Fruit fly (Drosophila melanogaster) whole organism, prepupa: ENCODE data around the gene CG6980.
A peak's percentile ranks its signal among the peaks of the same experiment; 100 is the strongest.

ENCODE experiments used
- CG10631 ChIP-seq: fragments of 200-800 bp; sonication (Bioruptor generic); optimal IDR thresholded peaks from 2 replicates; lab custom pipeline; 2016; ENCODE audit warnings: missing biosample characterization, missing genetic modification characterization
- CG10669 ChIP-seq: fragments of 200-800 bp; sonication (Bioruptor generic); optimal IDR thresholded peaks from 3 replicates; lab custom pipeline; 2018; ENCODE audit warnings: missing biosample characterization, mild to moderate bottlenecking, missing genetic modification characterization, moderate library complexity
- CG11294 ChIP-seq: fragments of 200-800 bp; sonication (Bioruptor generic); IDR thresholded peaks from 2 replicates; pipeline ENCODE4 v1.3.6; 2022; ENCODE audit warnings: missing biosample characterization, missing genetic modification characterization
- CG11762 ChIP-seq: fragments of 200-800 bp; sonication (Bioruptor generic); optimal IDR thresholded peaks from 3 replicates; lab custom pipeline; 2016; ENCODE audit warnings: missing biosample characterization, missing genetic modification characterization; ENCODE audit not compliant: insufficient read depth
- CG11902 ChIP-seq: fragments of 200-800 bp; sonication (Bioruptor generic); optimal IDR thresholded peaks from 3 replicates; lab custom pipeline; 2016; ENCODE audit warnings: missing biosample characterization, missing genetic modification characterization
- CG15336 ChIP-seq: fragments of 200-800 bp; sonication (Bioruptor generic); IDR thresholded peaks from 2 replicates; pipeline ENCODE4 v1.3.6; 2022; ENCODE audit warnings: missing biosample characterization, missing genetic modification characterization
- CG1621 ChIP-seq: fragments of 200-800 bp; sonication (Bioruptor generic); optimal IDR thresholded peaks from 3 replicates; lab custom pipeline; 2018; ENCODE audit warnings: missing biosample characterization, mild to moderate bottlenecking, missing genetic modification characterization
- CG16779 ChIP-seq: fragments of 200-800 bp; sonication (Bioruptor generic); optimal IDR thresholded peaks from 3 replicates; lab custom pipeline; 2017; ENCODE audit warnings: missing biosample characterization, mild to moderate bottlenecking, missing genetic modification characterization
- CG31627 ChIP-seq: fragments of 200-800 bp; sonication (Bioruptor generic); optimal IDR thresholded peaks from 3 replicates; lab custom pipeline; 2016; ENCODE audit warnings: missing biosample characterization, missing genetic modification characterization
- CG32006 ChIP-seq: fragments of 200-800 bp; sonication (Bioruptor generic); optimal IDR thresholded peaks from 3 replicates; lab custom pipeline; 2017; ENCODE audit warnings: missing biosample characterization, mild to moderate bottlenecking, missing genetic modification characterization
- CG34406 ChIP-seq: fragments of 200-800 bp; sonication (Bioruptor generic); optimal IDR thresholded peaks from 3 replicates; lab custom pipeline; 2016; ENCODE audit warnings: missing biosample characterization, missing genetic modification characterization
- CG4318 ChIP-seq: fragments of 200-800 bp; sonication (Bioruptor generic); optimal IDR thresholded peaks from 3 replicates; lab custom pipeline; 2017; ENCODE audit warnings: missing biosample characterization, mild to moderate bottlenecking, missing genetic modification characterization
- CG6163 ChIP-seq: fragments of 200-800 bp; sonication (Bioruptor generic); IDR thresholded peaks from 3 replicates; pipeline ENCODE4 v1.3.6; 2022; ENCODE audit warnings: missing biosample characterization, missing genetic modification characterization
- CG6276 ChIP-seq: fragments of 200-800 bp; sonication (Bioruptor generic); optimal IDR thresholded peaks from 2 replicates; lab custom pipeline; 2017; ENCODE audit warnings: missing biosample characterization, mild to moderate bottlenecking, missing genetic modification characterization
- CG6792 ChIP-seq: fragments of 200-800 bp; sonication (Bioruptor generic); optimal IDR thresholded peaks from 3 replicates; lab custom pipeline; 2016; ENCODE audit warnings: missing biosample characterization, missing genetic modification characterization
- CG6854 ChIP-seq: fragments of 200-800 bp; sonication (Bioruptor generic); optimal IDR thresholded peaks from 2 replicates; lab custom pipeline; 2017; ENCODE audit warnings: missing biosample characterization, mild to moderate bottlenecking, missing genetic modification characterization
- CG7368 ChIP-seq: fragments of 200-800 bp; sonication (Bioruptor generic); optimal IDR thresholded peaks from 3 replicates; lab custom pipeline; 2016; ENCODE audit warnings: missing biosample characterization, missing genetic modification characterization
- CG8319 ChIP-seq: fragments of 200-800 bp; sonication (Bioruptor generic); optimal IDR thresholded peaks from 3 replicates; lab custom pipeline; 2016; ENCODE audit warnings: missing biosample characterization, missing genetic modification characterization
- Eip75B ChIP-seq: fragments of 200-800 bp; sonication (Bioruptor generic); optimal IDR thresholded peaks from 3 replicates; lab custom pipeline; 2016; ENCODE audit warnings: missing biosample characterization, missing genetic modification characterization
- Eip78C ChIP-seq: fragments of 200-800 bp; sonication (Bioruptor generic); peaks from one replicate; lab custom pipeline; 2016; ENCODE audit warnings: missing biosample characterization, missing genetic modification characterization
- Ets21C ChIP-seq: fragments of 200-800 bp; sonication (Bioruptor generic); optimal IDR thresholded peaks from 3 replicates; lab custom pipeline; 2016; ENCODE audit warnings: missing biosample characterization, missing genetic modification characterization
- Ets96B ChIP-seq: fragments of 200-800 bp; optimal IDR thresholded peaks from 2 replicates; lab custom pipeline; 2019; ENCODE audit warnings: missing biosample characterization, mild to moderate bottlenecking, missing genetic modification characterization, moderate library complexity
- Gug ChIP-seq: fragments of 200-800 bp; sonication (Bioruptor generic); IDR thresholded peaks from 2 replicates; pipeline ENCODE4 v1.3.6; 2022; ENCODE audit warnings: missing biosample characterization, missing genetic modification characterization
- Hr38 ChIP-seq: sonication (Bioruptor generic); optimal IDR thresholded peaks from 2 replicates; lab custom pipeline; 2016; ENCODE audit warnings: missing biosample characterization, missing genetic modification characterization
- Hr39 ChIP-seq: fragments of 200-800 bp; sonication (Bioruptor generic); optimal IDR thresholded peaks from 2 replicates; lab custom pipeline; 2016; ENCODE audit warnings: missing biosample characterization, missing genetic modification characterization
- Lpt ChIP-seq: fragments of 200-800 bp; sonication (Bioruptor generic); optimal IDR thresholded peaks from 3 replicates; lab custom pipeline; 2016; ENCODE audit warnings: missing biosample characterization, missing genetic modification characterization
- Smox ChIP-seq: fragments of 200-800 bp; sonication (Bioruptor generic); optimal IDR thresholded peaks from 3 replicates; lab custom pipeline; 2016; ENCODE audit warnings: missing biosample characterization, missing genetic modification characterization
- Sox14 ChIP-seq: fragments of 200-800 bp; sonication (Bioruptor generic); optimal IDR thresholded peaks from 3 replicates; lab custom pipeline; 2016; ENCODE audit warnings: missing biosample characterization, missing genetic modification characterization
- Sox15 ChIP-seq: fragments of 200-800 bp; sonication (Bioruptor generic); optimal IDR thresholded peaks from 3 replicates; lab custom pipeline; 2016; ENCODE audit warnings: missing biosample characterization, missing genetic modification characterization
- dac ChIP-seq: fragments of 200-800 bp; sonication (Bioruptor generic); optimal IDR thresholded peaks from 2 replicates; lab custom pipeline; 2017; ENCODE audit warnings: missing biosample characterization, mild to moderate bottlenecking, missing genetic modification characterization
- dsx ChIP-seq: fragments of 200-800 bp; optimal IDR thresholded peaks from 3 replicates; lab custom pipeline; 2019; ENCODE audit warnings: missing biosample characterization, mild to moderate bottlenecking, missing genetic modification characterization, moderate library complexity; ENCODE audit not compliant: poor library complexity, severe bottlenecking
- eg ChIP-seq: fragments of 200-800 bp; sonication (Bioruptor generic); IDR thresholded peaks from 3 replicates; pipeline ENCODE4 v1.3.6; 2022; ENCODE audit warnings: missing biosample characterization, missing genetic modification characterization
- fd59A ChIP-seq: fragments of 200-800 bp; sonication (Bioruptor generic); optimal IDR thresholded peaks from 2 replicates; lab custom pipeline; 2017; ENCODE audit warnings: missing biosample characterization, mild to moderate bottlenecking, missing genetic modification characterization, missing genetic modification reagents
- fd85E ChIP-seq: fragments of 200-800 bp; sonication (Bioruptor generic); optimal IDR thresholded peaks from 3 replicates; lab custom pipeline; 2016; ENCODE audit warnings: missing biosample characterization, missing genetic modification characterization
- fkh ChIP-seq: fragments of 200-800 bp; sonication (Bioruptor generic); optimal IDR thresholded peaks from 3 replicates; lab custom pipeline; 2017; ENCODE audit warnings: missing biosample characterization, mild to moderate bottlenecking, missing genetic modification characterization, moderate library complexity
- pdm3 ChIP-seq: fragments of 200-800 bp; sonication (Bioruptor generic); optimal IDR thresholded peaks from 3 replicates; lab custom pipeline; 2016; ENCODE audit warnings: missing biosample characterization, missing genetic modification characterization
- salr ChIP-seq, 2 experiments: fragments of 200-800 bp; sonication (Bioruptor generic); optimal IDR thresholded peaks; 3 replicates each; lab custom pipeline; 2016 to 2018; ENCODE audit warnings: missing biosample characterization in 2 of 2, missing genetic modification characterization in 2 of 2, mild to moderate bottlenecking in 1 of 2
- spab ChIP-seq: fragments of 200-800 bp; sonication (Bioruptor generic); optimal IDR thresholded peaks from 2 replicates; lab custom pipeline; 2017; ENCODE audit warnings: missing biosample characterization, mild to moderate bottlenecking, missing genetic modification characterization, missing genetic modification reagents
- ss ChIP-seq, 2 experiments: fragments of 200-800 bp; sonication (Bioruptor generic); optimal IDR thresholded peaks; 2 replicates in 1 of 2; 3 replicates in 1 of 2; lab custom pipeline; 2017 to 2018; ENCODE audit warnings: mild to moderate bottlenecking in 2 of 2, missing biosample characterization in 2 of 2, missing genetic modification characterization in 2 of 2, moderate library complexity in 1 of 2
- topi ChIP-seq: fragments of 200-800 bp; sonication (Bioruptor generic); optimal IDR thresholded peaks from 3 replicates; lab custom pipeline; 2016; ENCODE audit warnings: missing biosample characterization, missing genetic modification characterization

The CG6980 gene

dm6 chr3R:24810844-24811625, 3.6 kb downstream of the CG6980 start (continued):
- TF ChIP-seq CG10669 = no peak
- TF ChIP-seq Sox14 (GFP tag; lab: Kevin White, UChicago) = peak; percentile 94
- TF ChIP-seq CG34406 (GFP tag; lab: Kevin White, UChicago) = peak; percentile 82
- no peak for TF ChIP-seq CG4318 (GFP tag; lab: Kevin White, UChicago)
- TF ChIP-seq CG11294 (GFP tag; lab: Robert Waterston, UW) = peak; percentile 94
- TF ChIP-seq CG7368 = peak; percentile 81
- TF ChIP-seq CG32006 (GFP tag; lab: Kevin White, UChicago) = peak; percentile 96
- peak; percentile 72 for TF ChIP-seq Ets21C (GFP tag; lab: Kevin White, UChicago)
- TF ChIP-seq dsx (GFP tag; lab: Kevin White, UChicago) = peak; percentile 86
- no peak for TF ChIP-seq Smox (GFP tag; lab: Kevin White, UChicago)
- TF ChIP-seq CG11902 (GFP tag; lab: Kevin White, UChicago) = peak; percentile 53
- peak; percentile 97 for TF ChIP-seq Eip78C (GFP tag; lab: Kevin White, UChicago)
- peak; percentile 80 for TF ChIP-seq fd59A (GFP tag; lab: Kevin White, UChicago)
- peak; percentile 88 for TF ChIP-seq Hr39 (GFP tag; lab: Kevin White, UChicago)
- TF ChIP-seq CG8319 (GFP tag; lab: Kevin White, UChicago) = peak; percentile 65
- TF ChIP-seq CG11762 (GFP tag; lab: Kevin White, UChicago) = peak; percentile 84
- TF ChIP-seq CG31627 (GFP tag; lab: Kevin White, UChicago) = peak; percentile 86

- TF ChIP-seq CG10669 (no peak), CG11902 (GFP tag; lab: Kevin White, UChicago) (no peak), Eip75B (GFP tag; lab: Kevin White, UChicago) (no peak), CG4318 (GFP tag; lab: Kevin White, UChicago) (no peak), topi (no peak), pdm3 (GFP tag; lab: Kevin White, UChicago) (no peak), dac (GFP tag; lab: Kevin White, UChicago) (no peak)
Observed at dm6 chr3R:24812394-24812793, 5.0 kb downstream of the CG6980 start.

- TF ChIP-seq ss (GFP tag; optimal IDR thresholded peaks at IDR 0.05; lab: Kevin White, UChicago) (no peak), CG6163 (GFP tag; lab: Robert Waterston, UW) (0 out of 3 replicates have a peak, but pooled peaks have one; percentile 10), Eip78C (GFP tag; lab: Kevin White, UChicago) (peak; percentile 49), fkh (peak; percentile 55)
Observed at dm6 chr3R:24812987-24813636, 5.7 kb downstream of the CG6980 start.

dm6 chr3R:24813637-24814301, 6.3 kb downstream of the CG6980 start, which contains the start of the genes lili and CG34150:
TSS of gene lili (minus strand) at chr3R:24814012.
TSS of gene CG34150 (plus strand) at chr3R:24814262.
- TF ChIP-seq Hr39 (GFP tag; lab: Kevin White, UChicago) = peak; percentile 70
- no peak for TF ChIP-seq CG32006 (GFP tag; lab: Kevin White, UChicago)
- TF ChIP-seq Ets96B (tag; lab: Kevin White, UChicago) = peak; percentile 22
- no peak for TF ChIP-seq salr (GFP tag; optimal IDR thresholded peaks at IDR 0.05; lab: Kevin White, UChicago)
- peak; percentile 51 for TF ChIP-seq Sox15 (GFP tag; lab: Kevin White, UChicago)
- TF ChIP-seq CG15336 (GFP tag; lab: Robert Waterston, UW) = peak; percentile 32; the same call in 1 of the 2 replicates
- peak; percentile 53; the same call in 1 of the 3 replicates for TF ChIP-seq eg (GFP tag; lab: Robert Waterston, UW)
- 0 out of 2 replicates have a peak, but pooled peaks have one; percentile 36 for TF ChIP-seq Gug
- no peak for TF ChIP-seq Eip75B (GFP tag; lab: Kevin White, UChicago)
- no peak for TF ChIP-seq CG16779 (tag; lab: Kevin White, UChicago)
- TF ChIP-seq dsx (GFP tag; lab: Kevin White, UChicago) = peak; percentile 45
- TF ChIP-seq CG6792 (GFP tag; lab: Kevin White, UChicago) = peak; percentile 33
- TF ChIP-seq CG7368 = peak; percentile 40
- no peak for TF ChIP-seq ss (GFP tag; optimal IDR thresholded peaks at IDR 0.05; lab: Kevin White, UChicago)
- no peak for TF ChIP-seq Hr38
- peak; percentile 28 for TF ChIP-seq CG11902 (GFP tag; lab: Kevin White, UChicago)
- TF ChIP-seq spab (GFP tag; lab: Kevin White, UChicago) = no peak
- TF ChIP-seq CG10669 = no peak
- TF ChIP-seq fd85E = no peak
- no peak for TF ChIP-seq CG10631 (GFP tag; lab: Kevin White, UChicago)
- TF ChIP-seq CG6276 = no peak
- TF ChIP-seq Lpt (GFP tag; lab: Kevin White, UChicago) = no peak
- peak; percentile 53 for TF ChIP-seq CG6854 (GFP tag; lab: Kevin White, UChicago)
- no peak for TF ChIP-seq CG1621
- no peak for TF ChIP-seq fkh
- no peak for TF ChIP-seq pdm3 (GFP tag; lab: Kevin White, UChicago)
